Worm (Caenorhabditis elegans) whole organism, L3 larva: ENCODE results near the gene nspc-16.
A peak's percentile ranks its signal among the peaks of the same experiment; 100 is the strongest.

Experiments used
- R02D3.7 ChIP-seq: fragments of 150-350 bp; optimal IDR thresholded peaks from 2 replicates; lab custom pipeline; 2014; ENCODE audit warnings: missing biosample characterization, missing genetic modification characterization
- aly-2 ChIP-seq: fragments of 150-350 bp; optimal IDR thresholded peaks from 2 replicates; lab custom pipeline; 2014; ENCODE audit warnings: missing biosample characterization, missing genetic modification characterization
- ama-1 ChIP-seq: fragments of 150-350 bp; optimal IDR thresholded peaks from 2 replicates; lab custom pipeline; 2018
- ceh-16 ChIP-seq: sonication (generic microtip); optimal IDR thresholded peaks from 2 replicates; lab custom pipeline; 2017; ENCODE audit warnings: missing biosample characterization, missing genetic modification characterization
- ceh-28 ChIP-seq: fragments of 150-350 bp; optimal IDR thresholded peaks from 2 replicates; lab custom pipeline; 2014; ENCODE audit warnings: missing biosample characterization, missing genetic modification reagents, missing genetic modification characterization
- ceh-82 ChIP-seq: fragments of 150-350 bp; optimal IDR thresholded peaks from 2 replicates; lab custom pipeline; 2014; ENCODE audit warnings: missing biosample characterization, missing genetic modification characterization
- daf-12 ChIP-seq: fragments of 150-350 bp; optimal IDR thresholded peaks from 2 replicates; lab custom pipeline; 2014; ENCODE audit warnings: missing biosample characterization, missing genetic modification reagents, missing genetic modification characterization
- egl-27 ChIP-seq: sonication (generic microtip); optimal IDR thresholded peaks from 4 replicates; lab custom pipeline; 2017; ENCODE audit warnings: missing biosample characterization, missing genetic modification reagents, missing genetic modification characterization
- egl-5 ChIP-seq: fragments of 150-350 bp; optimal IDR thresholded peaks from 2 replicates; lab custom pipeline; 2017; ENCODE audit warnings: missing biosample characterization, missing genetic modification reagents, missing genetic modification characterization, inconsistent platforms
- elt-1 ChIP-seq: fragments of 150-350 bp; optimal IDR thresholded peaks from 2 replicates; lab custom pipeline; 2014; ENCODE audit warnings: missing biosample characterization, missing genetic modification characterization
- elt-2 ChIP-seq: sonication (generic microtip); optimal IDR thresholded peaks from 2 replicates; lab custom pipeline; 2016; ENCODE audit warnings: missing genetic modification reagents, mild to moderate bottlenecking, missing genetic modification characterization, missing compliant biosample characterization
- elt-3 ChIP-seq, 3 experiments: fragments of 150-350 bp in 1 of 3; sonication (generic microtip) in 2 of 3; optimal IDR thresholded peaks; 2 replicates in 2 of 3; 4 replicates in 1 of 3; lab custom pipeline; 2014 to 2017; ENCODE audit warnings: missing biosample characterization in 3 of 3, missing genetic modification characterization in 3 of 3
- eor-1 ChIP-seq, 2 experiments: fragments of 150-350 bp; optimal IDR thresholded peaks; 2 replicates each; lab custom pipeline; 2014 to 2018; ENCODE audit warnings: missing biosample characterization in 2 of 2, missing genetic modification characterization in 2 of 2
- fkh-10 ChIP-seq: sonication (generic microtip); optimal IDR thresholded peaks from 2 replicates; lab custom pipeline; 2017; ENCODE audit warnings: missing biosample characterization, missing genetic modification reagents, missing genetic modification characterization
- fkh-2 ChIP-seq: fragments of 150-350 bp; optimal IDR thresholded peaks from 2 replicates; lab custom pipeline; 2014; ENCODE audit warnings: missing biosample characterization, missing genetic modification reagents, missing genetic modification characterization
- hmg-11 ChIP-seq: sonication (generic microtip); optimal IDR thresholded peaks from 2 replicates; lab custom pipeline; 2016; ENCODE audit warnings: missing genetic modification characterization, missing compliant biosample characterization
- jun-1 ChIP-seq: fragments of 150-350 bp; optimal IDR thresholded peaks from 2 replicates; lab custom pipeline; 2014; ENCODE audit warnings: missing biosample characterization, missing genetic modification reagents, missing genetic modification characterization
- lin-39 ChIP-seq: fragments of 150-350 bp; optimal IDR thresholded peaks from 2 replicates; lab custom pipeline; 2018; ENCODE audit warnings: missing biosample characterization, missing genetic modification reagents, missing genetic modification characterization
- lsy-12 ChIP-seq: sonication (generic microtip); optimal IDR thresholded peaks from 2 replicates; lab custom pipeline; 2016; ENCODE audit warnings: mild to moderate bottlenecking, missing genetic modification characterization, missing compliant biosample characterization
- mdl-1 ChIP-seq: fragments of 150-350 bp; optimal IDR thresholded peaks from 2 replicates; lab custom pipeline; 2014; ENCODE audit warnings: missing biosample characterization, missing genetic modification characterization
- mml-1 ChIP-seq: fragments of 150-350 bp; sonication (generic microtip); optimal IDR thresholded peaks from 3 replicates; lab custom pipeline; 2014; ENCODE audit warnings: missing biosample characterization, missing genetic modification characterization
- nfya-1 ChIP-seq: sonication (generic microtip); optimal IDR thresholded peaks from 2 replicates; lab custom pipeline; 2017; ENCODE audit warnings: missing genetic modification characterization, mild to moderate bottlenecking, missing compliant biosample characterization, antibody characterized with exemption, moderate library complexity; ENCODE audit not compliant: insufficient read depth
- nhr-12 ChIP-seq: fragments of 150-350 bp; optimal IDR thresholded peaks from 2 replicates; lab custom pipeline; 2014; ENCODE audit warnings: missing biosample characterization, missing genetic modification characterization
- nhr-23 ChIP-seq: fragments of 150-350 bp; optimal IDR thresholded peaks from 2 replicates; lab custom pipeline; 2014; ENCODE audit warnings: missing biosample characterization, missing genetic modification reagents, missing genetic modification characterization
- nhr-25 ChIP-seq: sonication (generic microtip); optimal IDR thresholded peaks from 2 replicates; lab custom pipeline; 2017; ENCODE audit warnings: missing biosample characterization, missing genetic modification characterization
- nhr-43 ChIP-seq: sonication (generic microtip); optimal IDR thresholded peaks from 2 replicates; lab custom pipeline; 2016; ENCODE audit warnings: mild to moderate bottlenecking, missing genetic modification characterization, missing compliant biosample characterization; ENCODE audit not compliant: poor library complexity, severe bottlenecking
- nhr-77 ChIP-seq: fragments of 150-350 bp; optimal IDR thresholded peaks from 2 replicates; lab custom pipeline; 2014; ENCODE audit warnings: missing biosample characterization, missing genetic modification characterization
- pha-4 ChIP-seq: fragments of 150-350 bp; optimal IDR thresholded peaks from 2 replicates; lab custom pipeline; 2014; ENCODE audit warnings: missing biosample characterization, missing genetic modification reagents, missing genetic modification characterization
- pqm-1 ChIP-seq: fragments of 150-350 bp; optimal IDR thresholded peaks from 2 replicates; lab custom pipeline; 2017; ENCODE audit warnings: missing biosample characterization, missing genetic modification characterization, inconsistent platforms
- sea-2 ChIP-seq: fragments of 150-350 bp; sonication (generic microtip); optimal IDR thresholded peaks from 4 replicates; lab custom pipeline; 2014; ENCODE audit warnings: missing biosample characterization, missing genetic modification reagents, missing genetic modification characterization
- skn-1 ChIP-seq: fragments of 150-350 bp; optimal IDR thresholded peaks from 2 replicates; lab custom pipeline; 2014; ENCODE audit warnings: missing biosample characterization, missing genetic modification characterization
- snpc-4 ChIP-seq: fragments of 150-350 bp; optimal IDR thresholded peaks from 2 replicates; lab custom pipeline; 2014; ENCODE audit warnings: missing biosample characterization, missing genetic modification characterization
- tbx-2 ChIP-seq: sonication (generic microtip); optimal IDR thresholded peaks from 2 replicates; lab custom pipeline; 2016; ENCODE audit warnings: mild to moderate bottlenecking, missing genetic modification characterization, missing compliant biosample characterization
- unc-62 ChIP-seq: fragments of 150-350 bp; sonication (generic microtip); optimal IDR thresholded peaks from 4 replicates; lab custom pipeline; 2014; ENCODE audit warnings: missing biosample characterization, missing genetic modification reagents, missing genetic modification characterization
- zag-1 ChIP-seq: fragments of 150-350 bp; optimal IDR thresholded peaks from 2 replicates; lab custom pipeline; 2014; ENCODE audit warnings: missing biosample characterization, missing genetic modification characterization
- ztf-11 ChIP-seq: fragments of 150-350 bp; optimal IDR thresholded peaks from 2 replicates; lab custom pipeline; 2014; ENCODE audit warnings: missing biosample characterization, missing genetic modification characterization

Gene nspc-16

DNA sequence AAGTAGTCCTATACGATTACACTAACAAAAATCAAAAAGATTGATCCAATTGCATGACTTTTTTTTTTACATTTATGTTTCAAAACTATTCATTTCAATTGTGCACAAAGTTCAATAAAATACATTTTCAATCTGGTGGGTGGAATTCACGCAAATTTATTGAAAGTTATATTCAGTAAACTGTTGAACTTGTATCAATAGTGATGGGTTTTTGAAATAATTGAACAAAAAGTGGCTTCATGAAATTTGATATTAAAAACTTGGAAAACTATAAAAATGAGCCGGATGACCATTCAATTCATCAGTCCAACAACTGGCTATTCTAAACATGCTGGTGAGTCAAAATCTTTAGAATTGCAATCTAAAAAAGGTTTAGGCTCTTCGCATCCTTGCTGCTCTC lies at the start of gene nspc-16:
nspc-16 (plus strand) TSS at position 301 of the 400 bp plus-strand sequence.
- no peak for TF ChIP-seq zag-1 (tag; lab: Kevin White, UChicago)
- no peak for TF ChIP-seq nhr-77
- no peak for TF ChIP-seq pha-4 (tag; lab: Kevin White, UChicago)
- TF ChIP-seq nhr-43 = no peak
- TF ChIP-seq lin-39 (tag; lab: Kevin White, UChicago) = no peak
- TF ChIP-seq unc-62 = no peak
- TF ChIP-seq fkh-2 (tag; lab: Kevin White, UChicago) = no peak
- no peak for TF ChIP-seq pqm-1
- TF ChIP-seq daf-12 (tag; lab: Kevin White, UChicago) = no peak
- TF ChIP-seq eor-1 (tag; optimal IDR thresholded peaks at IDR 0.05; lab: Kevin White, UChicago) = no peak
- TF ChIP-seq sea-2 (GFP tag; lab: Kevin White, UChicago) = no peak
- no peak for TF ChIP-seq mml-1 (tag; lab: Kevin White, UChicago)
- TF ChIP-seq ceh-82 (tag; lab: Kevin White, UChicago) = no peak
- no peak for TF ChIP-seq nfya-1
- no peak for TF ChIP-seq mdl-1 (tag; lab: Kevin White, UChicago)
- no peak for TF ChIP-seq ztf-11 (tag; lab: Kevin White, UChicago)
- no peak for TF ChIP-seq fkh-10 (GFP tag; lab: Kevin White, UChicago)

DNA sequence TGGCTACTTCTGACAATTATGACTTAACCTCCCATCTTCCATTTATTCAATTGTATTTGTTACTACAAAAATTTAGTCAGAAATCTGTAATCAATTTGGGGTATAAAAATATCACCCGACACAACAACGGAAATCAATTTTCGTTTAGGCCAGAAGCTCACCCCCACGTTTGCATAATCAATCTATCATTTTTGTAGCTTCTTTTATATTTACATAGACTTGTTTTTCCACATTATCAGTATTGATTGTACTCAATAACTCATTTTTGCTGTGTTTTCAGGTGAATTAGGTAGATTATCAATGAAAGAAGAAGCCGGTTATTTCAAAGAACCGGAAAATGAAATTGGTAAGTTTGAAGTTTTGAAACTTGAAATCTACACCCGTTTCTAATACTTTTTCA lies 49.6 kb upstream of the nspc-16 start, which contains the start of gene M163.5:
M163.5 (plus strand) TSS at position 301 of the 400 bp plus-strand sequence.
- TF ChIP-seq eor-1 (tag; optimal IDR thresholded peaks at IDR 0.05; lab: Kevin White, UChicago) = no peak
- no peak for TF ChIP-seq egl-27 (tag; lab: Kevin White, UChicago)
- TF ChIP-seq egl-5 (tag; lab: Kevin White, UChicago) = no peak
- TF ChIP-seq pqm-1 = no peak
- TF ChIP-seq lin-39 (tag; lab: Kevin White, UChicago) = no peak
- TF ChIP-seq ceh-16 (tag; lab: Kevin White, UChicago) = no peak
- no peak for TF ChIP-seq nhr-12 (tag; lab: Kevin White, UChicago)
- no peak for TF ChIP-seq hmg-11 (tag; lab: Kevin White, UChicago)
- no peak for TF ChIP-seq nhr-77
- TF ChIP-seq fkh-2 (tag; lab: Kevin White, UChicago) = no peak
- TF ChIP-seq elt-1 = no peak
- TF ChIP-seq ama-1 (lab: Kevin White, UChicago) = no peak
- TF ChIP-seq nhr-43 = no peak
- TF ChIP-seq R02D3.7 (tag; lab: Kevin White, UChicago) = no peak
- no peak for TF ChIP-seq unc-62
- no peak for TF ChIP-seq nhr-23

DNA sequence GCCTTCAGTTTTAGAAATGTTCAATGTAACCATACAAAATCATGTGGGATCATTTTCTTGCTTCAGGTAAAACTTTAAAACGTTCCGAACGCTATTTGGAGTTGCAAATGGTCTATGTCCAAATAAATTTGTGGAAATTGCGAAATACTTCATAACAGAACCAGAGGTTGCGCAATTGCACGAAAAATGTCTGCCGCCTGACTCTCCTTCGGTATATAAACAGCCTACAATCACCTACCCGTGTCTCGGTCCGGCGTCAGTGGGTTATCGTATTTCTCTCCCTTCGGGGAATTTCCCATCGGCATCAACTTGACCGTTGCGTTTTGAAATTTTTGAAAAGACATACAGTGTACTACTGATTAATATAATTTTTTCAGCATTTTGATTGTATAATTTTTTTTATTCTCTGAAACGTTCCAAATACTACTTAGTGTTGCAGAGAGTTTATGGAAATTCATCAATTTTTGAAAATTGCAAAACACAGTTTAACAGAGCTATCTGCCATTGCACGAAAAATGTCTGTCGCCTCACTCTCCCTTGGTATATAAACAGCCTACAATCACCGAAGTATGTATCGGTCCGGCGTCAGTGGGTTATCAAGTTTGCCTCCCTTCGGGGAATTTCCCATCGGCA lies 46.6 kb upstream of the nspc-16 start:
- peak; percentile 38 for TF ChIP-seq elt-2 (tag; lab: Kevin White, UChicago)
- peak; percentile 68 for TF ChIP-seq tbx-2 (tag; lab: Kevin White, UChicago)
- TF ChIP-seq sea-2 (GFP tag; lab: Kevin White, UChicago) = no peak
- TF ChIP-seq elt-3 (tag; optimal IDR thresholded peaks at IDR 0.05; lab: Kevin White, UChicago) = peak in 1 of 3 experiments; percentile 22
- peak; percentile 68 for TF ChIP-seq jun-1 (tag; lab: Kevin White, UChicago)
- peak; percentile 14 for TF ChIP-seq lsy-12 (tag; lab: Kevin White, UChicago)
- no peak for TF ChIP-seq nhr-12 (tag; lab: Kevin White, UChicago)
- TF ChIP-seq skn-1 = peak; percentile 73
- TF ChIP-seq R02D3.7 (tag; lab: Kevin White, UChicago) = no peak
- TF ChIP-seq snpc-4 (tag; lab: Kevin White, UChicago) = peak; percentile 98
- TF ChIP-seq nhr-23 = peak; percentile 69
- peak; percentile 82 for TF ChIP-seq nhr-43
- peak; percentile 22 for TF ChIP-seq nhr-25 (tag; lab: Kevin White, UChicago)
- no peak for TF ChIP-seq aly-2 (tag; lab: Kevin White, UChicago)
- TF ChIP-seq ceh-28 (tag; lab: Kevin White, UChicago) = peak; percentile 0
- TF ChIP-seq ceh-16 (tag; lab: Kevin White, UChicago) = no peak
- TF ChIP-seq, all 47 proteins: peak for 11

DNA sequence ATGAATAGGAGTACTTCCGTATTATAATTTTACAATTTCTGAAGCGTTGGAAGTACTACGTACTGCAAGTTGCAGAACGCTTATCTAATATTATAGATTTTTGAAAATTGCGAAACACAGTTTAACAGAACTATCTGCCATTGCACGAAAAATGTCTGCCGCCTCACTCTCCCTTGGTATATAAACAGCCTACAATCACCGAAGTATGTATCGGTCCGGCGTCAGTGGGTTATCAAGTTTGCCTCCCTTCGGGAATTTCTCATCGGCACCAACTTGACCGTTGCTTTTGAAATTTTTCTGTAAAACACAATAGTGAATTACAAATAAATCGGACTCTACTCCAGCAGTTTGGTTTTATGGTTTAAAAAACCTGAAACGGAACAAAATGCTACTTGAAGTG lies 46.0 kb upstream of the nspc-16 start:
- TF ChIP-seq snpc-4 (tag; lab: Kevin White, UChicago) (peak; percentile 92), mml-1 (tag; lab: Kevin White, UChicago) (no peak), elt-2 (tag; lab: Kevin White, UChicago) (peak; percentile 17)
